Fruit fly (Drosophila melanogaster) whole organism, embryonic: ENCODE results near the gene CG4382.

ENCODE experiments used
- Ada2b ChIP-seq: fragments of 200-800 bp; sonication (Bioruptor generic); IDR thresholded peaks from 2 replicates; pipeline ENCODE4 v1.3.6; 2022; ENCODE audit warnings: missing biosample characterization, missing genetic modification characterization
- Atf3 ChIP-seq: fragments of 200-800 bp; sonication (Bioruptor generic); optimal IDR thresholded peaks from 3 replicates; lab custom pipeline; 2016; ENCODE audit warnings: missing biosample characterization, missing genetic modification characterization
- BEAF-32 ChIP-seq: fragments of 200-800 bp; sonication (Bioruptor generic); optimal IDR thresholded peaks from 3 replicates; lab custom pipeline; 2017; ENCODE audit warnings: missing biosample characterization, missing genetic modification characterization, mild to moderate bottlenecking, moderate library complexity, missing genetic modification reagents
- CG12155 ChIP-seq: fragments of 200-800 bp; sonication (Bioruptor generic); optimal IDR thresholded peaks from 3 replicates; lab custom pipeline; 2016; ENCODE audit warnings: missing biosample characterization, missing genetic modification characterization
- CG14710 ChIP-seq: fragments of 200-800 bp; sonication (Bioruptor generic); optimal IDR thresholded peaks from 3 replicates; lab custom pipeline; 2019; ENCODE audit warnings: missing biosample characterization, mild to moderate bottlenecking, missing genetic modification characterization, moderate library complexity
- CG15696 ChIP-seq: fragments of 200-800 bp; sonication (Bioruptor generic); optimal IDR thresholded peaks from 2 replicates; lab custom pipeline; 2019; ENCODE audit warnings: missing biosample characterization, mild to moderate bottlenecking, missing genetic modification characterization, moderate library complexity
- CG16863 ChIP-seq: fragments of 200-800 bp; sonication (Bioruptor generic); optimal IDR thresholded peaks from 3 replicates; lab custom pipeline; 2016; ENCODE audit warnings: missing biosample characterization, missing genetic modification characterization
- CG17361 ChIP-seq: fragments of 200-800 bp; sonication (Bioruptor generic); IDR thresholded peaks from 3 replicates; pipeline ENCODE4 v1.3.6; 2022; ENCODE audit warnings: missing biosample characterization, missing genetic modification characterization
- CG18262 ChIP-seq: fragments of 200-800 bp; optimal IDR thresholded peaks from 3 replicates; lab custom pipeline; 2019; ENCODE audit warnings: missing biosample characterization, mild to moderate bottlenecking, missing genetic modification characterization, moderate library complexity
- CG2120 ChIP-seq: fragments of 200-800 bp; sonication (Bioruptor generic); optimal IDR thresholded peaks from 3 replicates; lab custom pipeline; 2016; ENCODE audit warnings: missing biosample characterization, missing genetic modification characterization
- CG2889 ChIP-seq: fragments of 200-800 bp; sonication (Bioruptor generic); IDR thresholded peaks from 3 replicates; pipeline ENCODE4 v1.3.6; 2022; ENCODE audit warnings: missing biosample characterization, missing genetic modification characterization
- CG33557 ChIP-seq: fragments of 200-800 bp; sonication (Bioruptor generic); optimal IDR thresholded peaks from 2 replicates; lab custom pipeline; 2019; ENCODE audit warnings: missing biosample characterization, mild to moderate bottlenecking, missing genetic modification characterization, moderate library complexity
- CG3995 ChIP-seq: fragments of 200-800 bp; sonication (Bioruptor generic); optimal IDR thresholded peaks from 3 replicates; lab custom pipeline; 2016; ENCODE audit warnings: missing biosample characterization, missing genetic modification characterization
- CG5245 ChIP-seq: fragments of 200-800 bp; sonication (Bioruptor generic); optimal IDR thresholded peaks from 3 replicates; lab custom pipeline; 2016; ENCODE audit warnings: missing biosample characterization, missing genetic modification characterization
- CG6175 ChIP-seq: fragments of 200-800 bp; sonication (Bioruptor generic); IDR thresholded peaks from 3 replicates; pipeline ENCODE4 v1.3.6; 2022; ENCODE audit warnings: missing biosample characterization, missing genetic modification characterization
- CG6272 ChIP-seq: fragments of 200-800 bp; sonication (Bioruptor generic); IDR thresholded peaks from 2 replicates; pipeline ENCODE4 v1.3.6; 2022; ENCODE audit warnings: missing biosample characterization, missing genetic modification characterization
- CG6689 ChIP-seq: fragments of 200-800 bp; sonication (Bioruptor generic); IDR thresholded peaks from 2 replicates; pipeline ENCODE4 v1.3.6; 2022; ENCODE audit warnings: missing biosample characterization, missing genetic modification characterization
- CG6765 ChIP-seq: fragments of 200-800 bp; sonication (Bioruptor generic); optimal IDR thresholded peaks from 3 replicates; lab custom pipeline; 2017; ENCODE audit warnings: missing biosample characterization, mild to moderate bottlenecking, missing genetic modification characterization
- Dp ChIP-seq: fragments of 200-800 bp; sonication (Bioruptor generic); optimal IDR thresholded peaks from 2 replicates; lab custom pipeline; 2018; ENCODE audit warnings: missing biosample characterization, mild to moderate bottlenecking, missing genetic modification characterization, moderate library complexity
- Dref ChIP-seq: fragments of 200-800 bp; sonication (Bioruptor generic); IDR thresholded peaks from 2 replicates; pipeline ENCODE4 v1.3.6; 2022; ENCODE audit warnings: missing biosample characterization, missing genetic modification characterization
- Ets97D ChIP-seq: fragments of 200-800 bp; sonication (Bioruptor generic); optimal IDR thresholded peaks from 3 replicates; lab custom pipeline; 2016; ENCODE audit warnings: missing biosample characterization, missing genetic modification characterization
- Fer1 ChIP-seq: fragments of 200-800 bp; sonication (Bioruptor generic); optimal IDR thresholded peaks from 2 replicates; lab custom pipeline; 2017; ENCODE audit warnings: missing biosample characterization, mild to moderate bottlenecking, missing genetic modification characterization
- Hr3 ChIP-seq: fragments of 200-800 bp; sonication (Bioruptor generic); optimal IDR thresholded peaks from 3 replicates; lab custom pipeline; 2016; ENCODE audit warnings: missing biosample characterization, missing genetic modification characterization
- Hr39 ChIP-seq: fragments of >200 bp; optimal IDR thresholded peaks from 2 replicates; lab custom pipeline; 2017
- Hsf ChIP-seq: fragments of 200-800 bp; sonication (Bioruptor generic); optimal IDR thresholded peaks from 3 replicates; lab custom pipeline; 2016; ENCODE audit warnings: missing biosample characterization, missing genetic modification characterization
- MTF-1 ChIP-seq: fragments of 200-800 bp; sonication (Bioruptor generic); optimal IDR thresholded peaks from 2 replicates; lab custom pipeline; 2018; ENCODE audit warnings: missing biosample characterization, mild to moderate bottlenecking, missing genetic modification characterization, borderline replicate concordance
- Meics ChIP-seq: fragments of 200-800 bp; sonication (Bioruptor generic); optimal IDR thresholded peaks from 2 replicates; lab custom pipeline; 2017; ENCODE audit warnings: missing biosample characterization, mild to moderate bottlenecking, missing genetic modification characterization
- Myb ChIP-seq: fragments of 200-800 bp; sonication (Bioruptor generic); optimal IDR thresholded peaks from 2 replicates; lab custom pipeline; 2016; ENCODE audit warnings: missing biosample characterization, missing genetic modification characterization
- TFAM ChIP-seq: fragments of 200-800 bp; sonication (Bioruptor generic); optimal IDR thresholded peaks from 2 replicates; lab custom pipeline; 2017; ENCODE audit warnings: missing biosample characterization, missing genetic modification characterization, inconsistent platforms
- ara ChIP-seq: fragments of 200-800 bp; sonication (Bioruptor generic); IDR thresholded peaks from 2 replicates; pipeline ENCODE4 v1.3.6; 2022; ENCODE audit warnings: missing biosample characterization, missing genetic modification characterization
- dan ChIP-seq: fragments of 200-800 bp; sonication (Bioruptor generic); IDR thresholded peaks from 2 replicates; pipeline ENCODE4 v1.3.6; 2022; ENCODE audit warnings: missing biosample characterization, missing genetic modification characterization
- dati ChIP-seq: fragments of 200-800 bp; sonication (Bioruptor generic); IDR thresholded peaks from 2 replicates; pipeline ENCODE4 v1.3.6; 2022; ENCODE audit warnings: missing biosample characterization, missing genetic modification characterization
- dimm ChIP-seq: fragments of 200-800 bp; sonication (Bioruptor generic); IDR thresholded peaks from 2 replicates; pipeline ENCODE4 v1.3.6; 2022; ENCODE audit warnings: missing biosample characterization, missing genetic modification characterization
- dm ChIP-seq: fragments of 200-800 bp; sonication (Bioruptor generic); optimal IDR thresholded peaks from 3 replicates; lab custom pipeline; 2016; ENCODE audit warnings: missing biosample characterization, missing genetic modification characterization
- ems ChIP-seq: fragments of 200-800 bp; sonication (Bioruptor generic); optimal IDR thresholded peaks from 3 replicates; lab custom pipeline; 2016; ENCODE audit warnings: missing biosample characterization, missing genetic modification characterization
- grau ChIP-seq: fragments of 200-800 bp; optimal IDR thresholded peaks from 3 replicates; lab custom pipeline; 2019; ENCODE audit warnings: missing biosample characterization, mild to moderate bottlenecking, missing genetic modification characterization, moderate library complexity
- grn ChIP-seq: fragments of 200-800 bp; sonication (Bioruptor generic); optimal IDR thresholded peaks from 3 replicates; lab custom pipeline; 2017; ENCODE audit warnings: missing biosample characterization, missing genetic modification characterization
- hbn ChIP-seq: fragments of 200-800 bp; sonication (Bioruptor generic); IDR thresholded peaks from 2 replicates; pipeline ENCODE4 v1.3.6; 2022; ENCODE audit warnings: missing biosample characterization, missing genetic modification characterization; ENCODE audit not compliant: partially characterized antibody
- jumu ChIP-seq: fragments of 200-800 bp; sonication (Bioruptor generic); optimal IDR thresholded peaks from 3 replicates; lab custom pipeline; 2016; ENCODE audit warnings: missing biosample characterization, missing genetic modification characterization
- ken ChIP-seq: fragments of 200-800 bp; sonication (Bioruptor generic); IDR thresholded peaks from 3 replicates; pipeline ENCODE4 v1.3.6; 2022; ENCODE audit warnings: missing biosample characterization, missing genetic modification characterization
- knrl ChIP-seq: fragments of 200-800 bp; sonication (Bioruptor generic); IDR thresholded peaks from 3 replicates; pipeline ENCODE4 v1.3.6; 2022; ENCODE audit warnings: missing biosample characterization, missing genetic modification characterization; ENCODE audit not compliant: partially characterized antibody
- odd ChIP-seq: fragments of 200-800 bp; sonication (Bioruptor generic); optimal IDR thresholded peaks from 2 replicates; lab custom pipeline; 2017; ENCODE audit warnings: missing biosample characterization, mild to moderate bottlenecking, missing genetic modification characterization
- peb ChIP-seq: fragments of 200-800 bp; sonication (Bioruptor generic); IDR thresholded peaks from 2 replicates; pipeline ENCODE4 v1.3.6; 2022; ENCODE audit warnings: missing biosample characterization, missing genetic modification characterization
- pros ChIP-seq: fragments of 200-800 bp; sonication (Bioruptor generic); optimal IDR thresholded peaks from 3 replicates; lab custom pipeline; 2019; ENCODE audit warnings: missing biosample characterization, mild to moderate bottlenecking, missing genetic modification characterization, moderate library complexity
- psq ChIP-seq: fragments of 200-800 bp; sonication (Bioruptor generic); optimal IDR thresholded peaks from 2 replicates; lab custom pipeline; 2017; ENCODE audit warnings: missing biosample characterization, missing genetic modification characterization
- repo ChIP-seq: fragments of 200-800 bp; sonication (Bioruptor generic); optimal IDR thresholded peaks from 2 replicates; lab custom pipeline; 2016; ENCODE audit warnings: missing biosample characterization, missing genetic modification characterization
- ro ChIP-seq: fragments of 200-800 bp; sonication (Bioruptor generic); IDR thresholded peaks from 2 replicates; pipeline ENCODE4 v1.3.6; 2022; ENCODE audit warnings: missing biosample characterization, missing genetic modification characterization
- slbo ChIP-seq: fragments of 200-800 bp; sonication (Bioruptor generic); IDR thresholded peaks from 2 replicates; pipeline ENCODE4 v1.3.6; 2022; ENCODE audit warnings: missing biosample characterization, missing genetic modification characterization
- tll ChIP-seq, 2 experiments: fragments of 200-800 bp in 1 of 2; fragments of >200 bp in 1 of 2; sonication (Bioruptor generic) in 1 of 2; optimal IDR thresholded peaks; 2 replicates each; lab custom pipeline; 2017 to 2019; ENCODE audit warnings: missing biosample characterization in 2 of 2, missing genetic modification characterization in 2 of 2, mild to moderate bottlenecking in 1 of 2, moderate library complexity in 1 of 2
- toy ChIP-seq: fragments of 200-800 bp; sonication (Bioruptor generic); IDR thresholded peaks from 2 replicates; pipeline ENCODE4 v1.3.6; 2022; ENCODE audit warnings: missing biosample characterization, missing genetic modification characterization
- tup ChIP-seq: fragments of 200-800 bp; sonication (Bioruptor generic); optimal IDR thresholded peaks from 2 replicates; lab custom pipeline; 2016; ENCODE audit warnings: missing biosample characterization, mild to moderate bottlenecking, missing genetic modification characterization, moderate library complexity

Gene CG4382

dm6 chr2L:9567398-9567856, 33.2 kb downstream of the CG4382 start (continued):
- TF ChIP-seq CG17361 (peak; percentile 93), Dp (GFP tag; lab: Kevin White, UChicago) (peak; percentile 70), peb (GFP tag; lab: Robert Waterston, UW) (peak; percentile 86), CG6689 (GFP tag; lab: Robert Waterston, UW) (peak; percentile 87), jumu (peak; percentile 64), BEAF-32 (GFP tag; lab: Kevin White, UChicago) (peak; percentile 31), CG12155 (GFP tag; lab: Kevin White, UChicago) (peak; percentile 87), CG15696 (peak; percentile 26), CG3995 (GFP tag; lab: Kevin White, UChicago) (peak; percentile 81), CG14710 (tag; lab: Kevin White, UChicago) (peak; percentile 88), CG5245 (GFP tag; lab: Kevin White, UChicago) (peak; percentile 96), CG18262 (tag; lab: Kevin White, UChicago) (peak; percentile 91), knrl (GFP tag; lab: Robert Waterston, UW) (no peak), CG6765 (GFP tag; lab: Kevin White, UChicago) (peak; percentile 100), psq (GFP tag; lab: Kevin White, UChicago) (peak; percentile 89), odd (GFP tag; lab: Kevin White, UChicago) (peak; percentile 100), pros (GFP tag; lab: Kevin White, UChicago) (no peak), slbo (GFP tag; lab: Robert Waterston, UW) (peak; percentile 88), Ets97D (GFP tag; lab: Kevin White, UChicago) (peak; percentile 100), tup (GFP tag; lab: Kevin White, UChicago) (peak; percentile 94), dan (no peak), dati (peak; percentile 91), CG2889 (peak; percentile 63; the same call in 2 of the 3 replicates), repo (GFP tag; lab: Kevin White, UChicago) (peak; percentile 94), toy (peak; percentile 85), CG33557 (peak; percentile 81), CG16863 (GFP tag; lab: Kevin White, UChicago) (peak; percentile 91), dm (GFP tag; lab: Kevin White, UChicago) (peak; percentile 93), grau (tag; lab: Kevin White, UChicago) (peak; percentile 95), MTF-1 (peak; percentile 100), Hr39 (lab: Kevin White, UChicago) (no peak), tll (GFP tag; optimal IDR thresholded peaks at IDR 0.05; lab: Kevin White, UChicago) (peak in 1 of 2 experiments; percentile 31), ro (GFP tag; lab: Robert Waterston, UW) (peak; percentile 72; the same call in 1 of the 2 replicates), Fer1 (GFP tag; lab: Kevin White, UChicago) (peak; percentile 100), CG6272 (peak; percentile 74), ken (peak; percentile 93), grn (peak; percentile 93), hbn (GFP tag; lab: Robert Waterston, UW) (peak; percentile 38), Hr3 (peak; percentile 82), Dref (peak; percentile 35; the same call in 1 of the 2 replicates), dimm (GFP tag; lab: Robert Waterston, UW) (peak; percentile 91), Hsf (GFP tag; lab: Kevin White, UChicago) (peak; percentile 95), CG6175 (peak; percentile 94), ara (GFP tag; lab: Robert Waterston, UW) (peak; percentile 85), ems (GFP tag; lab: Kevin White, UChicago) (peak; percentile 95), CG2120 (GFP tag; lab: Kevin White, UChicago) (peak; percentile 82), Ada2b (GFP tag; lab: Robert Waterston, UW) (peak; percentile 88; the same call in 1 of the 2 replicates), Myb (GFP tag; lab: Kevin White, UChicago) (peak; percentile 83), Atf3 (GFP tag; lab: Kevin White, UChicago) (peak; percentile 88), TFAM (GFP tag; lab: Kevin White, UChicago) (peak; percentile 93), Meics (peak; percentile 99)
